Fruit fly (Drosophila melanogaster) whole organism, embryonic: ENCODE results near the gene CG13114.

Source experiments
- Atf6 ChIP-seq: fragments of 200-800 bp; sonication (Bioruptor generic); IDR thresholded peaks from 2 replicates; pipeline ENCODE4 v1.3.6; 2022; ENCODE audit warnings: missing biosample characterization, missing genetic modification characterization
- Bgb ChIP-seq: fragments of 200-800 bp; sonication (Bioruptor generic); IDR thresholded peaks from 2 replicates; pipeline ENCODE4 v1.3.6; 2022; ENCODE audit warnings: missing biosample characterization, missing genetic modification characterization; ENCODE audit not compliant: partially characterized antibody
- BtbVII ChIP-seq: fragments of 200-800 bp; sonication (Bioruptor generic); optimal IDR thresholded peaks from 3 replicates; lab custom pipeline; 2017; ENCODE audit warnings: missing biosample characterization, mild to moderate bottlenecking, missing genetic modification characterization
- CG10209 ChIP-seq: fragments of 200-800 bp; sonication (Bioruptor generic); optimal IDR thresholded peaks from 3 replicates; lab custom pipeline; 2017; ENCODE audit warnings: missing biosample characterization, mild to moderate bottlenecking, missing genetic modification characterization, missing genetic modification reagents
- CG10366 ChIP-seq: fragments of 200-800 bp; sonication (Bioruptor generic); IDR thresholded peaks from 2 replicates; pipeline ENCODE4 v1.3.6; 2022; ENCODE audit warnings: missing biosample characterization, missing genetic modification characterization
- CG10959 ChIP-seq: fragments of 200-800 bp; sonication (Bioruptor generic); IDR thresholded peaks from 2 replicates; pipeline ENCODE4 v1.3.6; 2022; ENCODE audit warnings: missing biosample characterization, missing genetic modification characterization
- CG11247 ChIP-seq: fragments of 200-800 bp; sonication (Bioruptor generic); IDR thresholded peaks from 2 replicates; pipeline ENCODE4 v1.3.6; 2022; ENCODE audit warnings: missing biosample characterization, missing genetic modification characterization
- CG1233 ChIP-seq: fragments of 200-800 bp; sonication (Bioruptor generic); optimal IDR thresholded peaks from 4 replicates; lab custom pipeline; 2018; ENCODE audit warnings: missing biosample characterization, mild to moderate bottlenecking, missing genetic modification characterization
- CG13624 ChIP-seq: fragments of 200-800 bp; sonication (Bioruptor generic); optimal IDR thresholded peaks from 2 replicates; lab custom pipeline; 2016; ENCODE audit warnings: missing biosample characterization, missing genetic modification characterization
- CG14014 ChIP-seq: fragments of 200-800 bp; sonication (Bioruptor generic); IDR thresholded peaks from 2 replicates; pipeline ENCODE4 v1.3.6; 2022; ENCODE audit warnings: missing biosample characterization, missing genetic modification characterization
- CG17361 ChIP-seq: fragments of 200-800 bp; sonication (Bioruptor generic); IDR thresholded peaks from 3 replicates; pipeline ENCODE4 v1.3.6; 2022; ENCODE audit warnings: missing biosample characterization, missing genetic modification characterization
- CG17612 ChIP-seq: fragments of 200-800 bp; sonication (Bioruptor generic); IDR thresholded peaks from 2 replicates; pipeline ENCODE4 v1.3.6; 2022; ENCODE audit warnings: missing biosample characterization, missing genetic modification characterization
- CG30403 ChIP-seq: fragments of 200-800 bp; sonication (Bioruptor generic); optimal IDR thresholded peaks from 3 replicates; lab custom pipeline; 2016; ENCODE audit warnings: missing biosample characterization, missing genetic modification characterization
- CG34422 ChIP-seq: fragments of 200-800 bp; sonication (Bioruptor generic); IDR thresholded peaks from 3 replicates; pipeline ENCODE4 v1.3.6; 2022; ENCODE audit warnings: missing biosample characterization, missing genetic modification characterization
- CG3847 ChIP-seq: fragments of 200-800 bp; sonication (Bioruptor generic); IDR thresholded peaks from 2 replicates; pipeline ENCODE4 v1.3.6; 2022; ENCODE audit warnings: missing biosample characterization, missing genetic modification characterization
- CG4360 ChIP-seq: fragments of 200-800 bp; sonication (Bioruptor generic); IDR thresholded peaks from 2 replicates; pipeline ENCODE4 v1.3.6; 2022; ENCODE audit warnings: missing biosample characterization, missing genetic modification characterization
- CG43689 ChIP-seq: fragments of 200-800 bp; sonication (Bioruptor generic); IDR thresholded peaks from 2 replicates; pipeline ENCODE4 v1.3.6; 2022; ENCODE audit warnings: missing biosample characterization, missing genetic modification characterization
- CG4424 ChIP-seq: fragments of 200-800 bp; sonication (Bioruptor generic); optimal IDR thresholded peaks from 3 replicates; lab custom pipeline; 2016; ENCODE audit warnings: missing biosample characterization, missing genetic modification characterization
- CG8281 ChIP-seq: fragments of 200-800 bp; sonication (Bioruptor generic); optimal IDR thresholded peaks from 2 replicates; lab custom pipeline; 2018; ENCODE audit warnings: missing biosample characterization, mild to moderate bottlenecking, missing genetic modification characterization, moderate library complexity
- CG8359 ChIP-seq: fragments of 200-800 bp; sonication (Bioruptor generic); optimal IDR thresholded peaks from 2 replicates; lab custom pipeline; 2017; ENCODE audit warnings: missing biosample characterization, mild to moderate bottlenecking, missing genetic modification characterization, borderline replicate concordance
- CG8924 ChIP-seq: fragments of 200-800 bp; optimal IDR thresholded peaks from 3 replicates; lab custom pipeline; 2019; ENCODE audit warnings: missing biosample characterization, mild to moderate bottlenecking, missing genetic modification characterization, moderate library complexity
- CG9932 ChIP-seq: fragments of 200-800 bp; sonication (Bioruptor generic); IDR thresholded peaks from 2 replicates; pipeline ENCODE4 v1.3.6; 2022; ENCODE audit warnings: missing biosample characterization, missing genetic modification characterization
- E2f1 ChIP-seq: fragments of 200-800 bp; sonication (Bioruptor generic); IDR thresholded peaks from 2 replicates; pipeline ENCODE4 v1.3.6; 2022; ENCODE audit warnings: missing biosample characterization, missing genetic modification characterization
- E2f2 ChIP-seq: fragments of 200-800 bp; sonication (Bioruptor generic); IDR thresholded peaks from 2 replicates; pipeline ENCODE4 v1.3.6; 2022; ENCODE audit warnings: missing biosample characterization, missing genetic modification characterization
- H15 ChIP-seq: fragments of 200-800 bp; sonication (Bioruptor generic); IDR thresholded peaks from 3 replicates; pipeline ENCODE4 v1.3.6; 2022; ENCODE audit warnings: missing biosample characterization, missing genetic modification characterization
- HLH3B ChIP-seq: fragments of 200-800 bp; sonication (Bioruptor generic); IDR thresholded peaks from 2 replicates; pipeline ENCODE4 v1.3.6; 2022; ENCODE audit warnings: missing biosample characterization, missing genetic modification characterization
- HLHmδ ChIP-seq: fragments of 200-800 bp; sonication (Bioruptor generic); optimal IDR thresholded peaks from 2 replicates; lab custom pipeline; 2018; ENCODE audit warnings: missing biosample characterization, mild to moderate bottlenecking, missing genetic modification characterization, moderate library complexity
- HmgZ ChIP-seq: fragments of 200-800 bp; sonication (Bioruptor generic); optimal IDR thresholded peaks from 2 replicates; lab custom pipeline; 2018; ENCODE audit warnings: missing biosample characterization, mild to moderate bottlenecking, missing genetic modification characterization
- Jarid2 ChIP-seq: fragments of 200-800 bp; sonication (Bioruptor generic); optimal IDR thresholded peaks from 3 replicates; lab custom pipeline; 2017; ENCODE audit warnings: mild to moderate bottlenecking, missing biosample characterization, missing genetic modification reagents, missing genetic modification characterization
- Lhr ChIP-seq: fragments of 200-800 bp; sonication (Bioruptor generic); optimal IDR thresholded peaks from 3 replicates; lab custom pipeline; 2017; ENCODE audit warnings: mild to moderate bottlenecking, missing biosample characterization, missing genetic modification reagents, missing genetic modification characterization
- Mad ChIP-seq: fragments of 200-800 bp; sonication (Bioruptor generic); optimal IDR thresholded peaks from 2 replicates; lab custom pipeline; 2016; ENCODE audit warnings: missing biosample characterization, missing genetic modification characterization
- Meics ChIP-seq: fragments of 200-800 bp; sonication (Bioruptor generic); optimal IDR thresholded peaks from 2 replicates; lab custom pipeline; 2017; ENCODE audit warnings: missing biosample characterization, mild to moderate bottlenecking, missing genetic modification characterization
- NK7.1 ChIP-seq: fragments of 200-800 bp; sonication (Bioruptor generic); optimal IDR thresholded peaks from 3 replicates; lab custom pipeline; 2016; ENCODE audit warnings: missing biosample characterization, missing genetic modification characterization
- Nf-YC ChIP-seq: fragments of 200-800 bp; optimal IDR thresholded peaks from 3 replicates; lab custom pipeline; 2019; ENCODE audit warnings: missing biosample characterization, mild to moderate bottlenecking, missing genetic modification characterization, moderate library complexity
- ase ChIP-seq: fragments of 200-800 bp; sonication (Bioruptor generic); IDR thresholded peaks from 3 replicates; pipeline ENCODE4 v1.3.6; 2022; ENCODE audit warnings: missing biosample characterization, missing genetic modification characterization
- az2 ChIP-seq: fragments of 200-800 bp; sonication (Bioruptor generic); optimal IDR thresholded peaks from 3 replicates; lab custom pipeline; 2016; ENCODE audit warnings: missing biosample characterization, missing genetic modification characterization
- bcd ChIP-seq: fragments of 200-800 bp; sonication (Bioruptor generic); optimal IDR thresholded peaks from 2 replicates; lab custom pipeline; 2017; ENCODE audit warnings: missing biosample characterization, mild to moderate bottlenecking, missing genetic modification characterization
- danr ChIP-seq: fragments of 200-800 bp; sonication (Bioruptor generic); IDR thresholded peaks from 2 replicates; pipeline ENCODE4 v1.3.6; 2022; ENCODE audit warnings: missing biosample characterization, missing genetic modification characterization
- ewg ChIP-seq: fragments of 200-800 bp; sonication (Bioruptor generic); optimal IDR thresholded peaks from 3 replicates; lab custom pipeline; 2017; ENCODE audit warnings: mild to moderate bottlenecking, missing biosample characterization, missing genetic modification reagents, missing genetic modification characterization
- gce ChIP-seq: fragments of 200-800 bp; sonication (Bioruptor generic); IDR thresholded peaks from 3 replicates; pipeline ENCODE4 v1.3.6; 2022; ENCODE audit warnings: missing biosample characterization, missing genetic modification characterization
- hbn ChIP-seq: fragments of 200-800 bp; sonication (Bioruptor generic); IDR thresholded peaks from 2 replicates; pipeline ENCODE4 v1.3.6; 2022; ENCODE audit warnings: missing biosample characterization, missing genetic modification characterization; ENCODE audit not compliant: partially characterized antibody
- insv ChIP-seq, 2 experiments: fragments of 200-800 bp; sonication (Bioruptor generic); optimal IDR thresholded peaks; 3 replicates each; lab custom pipeline; 2016 to 2018; ENCODE audit warnings: missing biosample characterization in 2 of 2, missing genetic modification characterization in 2 of 2
- knrl ChIP-seq: fragments of 200-800 bp; sonication (Bioruptor generic); IDR thresholded peaks from 3 replicates; pipeline ENCODE4 v1.3.6; 2022; ENCODE audit warnings: missing biosample characterization, missing genetic modification characterization; ENCODE audit not compliant: partially characterized antibody
- luna ChIP-seq: fragments of 200-800 bp; sonication (Bioruptor generic); optimal IDR thresholded peaks from 2 replicates; lab custom pipeline; 2016; ENCODE audit warnings: missing biosample characterization, missing genetic modification characterization
- pb ChIP-seq: fragments of 200-800 bp; sonication (Bioruptor generic); optimal IDR thresholded peaks from 3 replicates; lab custom pipeline; 2016; ENCODE audit warnings: missing biosample characterization, missing genetic modification characterization
- peb ChIP-seq: fragments of 200-800 bp; sonication (Bioruptor generic); IDR thresholded peaks from 2 replicates; pipeline ENCODE4 v1.3.6; 2022; ENCODE audit warnings: missing biosample characterization, missing genetic modification characterization
- rib ChIP-seq: fragments of 200-800 bp; sonication (Bioruptor generic); IDR thresholded peaks from 2 replicates; pipeline ENCODE4 v1.3.6; 2022; ENCODE audit warnings: missing biosample characterization, missing genetic modification characterization
- run ChIP-seq: fragments of 200-800 bp; sonication (Bioruptor generic); optimal IDR thresholded peaks from 3 replicates; lab custom pipeline; 2018; ENCODE audit warnings: missing biosample characterization, mild to moderate bottlenecking, missing genetic modification characterization
- sens ChIP-seq: fragments of 200-800 bp; sonication (Bioruptor generic); peaks from one replicate; lab custom pipeline; 2016; ENCODE audit warnings: missing biosample characterization, missing genetic modification characterization

Gene CG13114

dm6 chr2L:9498185-9498984 is 47.2 kb upstream of the CG13114 start (continued):
- no peak for TF ChIP-seq CG4360 (GFP tag; lab: Robert Waterston, UW)
- peak; percentile 38 for TF ChIP-seq CG1233 (GFP tag; lab: Kevin White, UChicago)
- peak; percentile 52; the same call in 1 of the 2 replicates for TF ChIP-seq CG14014 (GFP tag; lab: Robert Waterston, UW)
- TF ChIP-seq knrl (GFP tag; lab: Robert Waterston, UW): no peak
- 0 out of 2 replicates have a peak, but pooled peaks have one; percentile 34 for TF ChIP-seq peb
- peak; percentile 62; the same call in 1 of the 3 replicates for TF ChIP-seq CG34422 (GFP tag; lab: Robert Waterston, UW)
- peak; percentile 45; the same call in 1 of the 2 replicates for TF ChIP-seq CG11247 (GFP tag; lab: Robert Waterston, UW)
- no peak for TF ChIP-seq CG8359 (GFP tag; lab: Kevin White, UChicago)
- peak; percentile 41 for TF ChIP-seq NK7.1
- TF ChIP-seq run (tag; lab: Kevin White, UChicago): peak; percentile 37
- TF ChIP-seq CG43689: no peak
- TF ChIP-seq HLHmδ (GFP tag; lab: Kevin White, UChicago): no peak
- no peak for TF ChIP-seq gce (GFP tag; lab: Robert Waterston, UW)
- 0 out of 2 replicates have a peak, but pooled peaks have one; percentile 6 for TF ChIP-seq CG17612
- peak; percentile 57 for TF ChIP-seq az2 (GFP tag; lab: Kevin White, UChicago)
- peak; percentile 56; the same call in 1 of the 3 replicates for TF ChIP-seq H15 (GFP tag; lab: Robert Waterston, UW)
- TF ChIP-seq HmgZ: peak; percentile 50
- no peak for TF ChIP-seq Mad (GFP tag; lab: Kevin White, UChicago)
- TF ChIP-seq hbn (GFP tag; lab: Robert Waterston, UW): no peak
- TF ChIP-seq CG3847 (GFP tag; lab: Robert Waterston, UW): peak; percentile 48; the same call in 1 of the 2 replicates
- TF ChIP-seq pb (GFP tag; lab: Kevin White, UChicago): no peak
- peak; percentile 64 for TF ChIP-seq CG10366 (GFP tag; lab: Robert Waterston, UW)
- peak; percentile 46 for TF ChIP-seq rib (GFP tag; lab: Robert Waterston, UW)
- TF ChIP-seq CG10209: peak; percentile 75
- TF ChIP-seq Nf-YC: no peak
- TF ChIP-seq luna: peak; percentile 8
- peak; percentile 18 for TF ChIP-seq CG8281 (tag; lab: Kevin White, UChicago)
- peak; percentile 82 for TF ChIP-seq CG13624 (GFP tag; lab: Kevin White, UChicago)
- TF ChIP-seq Meics (GFP tag; lab: Kevin White, UChicago): peak; percentile 75
- TF ChIP-seq CG9932: peak; percentile 33; the same call in 1 of the 2 replicates
- TF ChIP-seq sens: peak; percentile 93
- peak; percentile 22; the same call in 1 of the 2 replicates for TF ChIP-seq E2f2
- no peak for TF ChIP-seq insv (GFP tag; optimal IDR thresholded peaks at IDR 0.05; lab: Kevin White, UChicago)
- peak; percentile 68 for TF ChIP-seq bcd
- TF ChIP-seq BtbVII (GFP tag; lab: Kevin White, UChicago): peak; percentile 48
- TF ChIP-seq CG4424 (GFP tag; lab: Kevin White, UChicago): peak; percentile 67
- TF ChIP-seq Atf6 (GFP tag; lab: Robert Waterston, UW): peak; percentile 72
- TF ChIP-seq CG10959 (GFP tag; lab: Robert Waterston, UW): no peak
- peak; percentile 56 for TF ChIP-seq CG30403 (GFP tag; lab: Kevin White, UChicago)
- peak; percentile 44 for TF ChIP-seq CG8924
- peak; percentile 66 for TF ChIP-seq HLH3B (GFP tag; lab: Robert Waterston, UW)
- TF ChIP-seq ase (GFP tag; lab: Robert Waterston, UW): peak; percentile 24; the same call in 1 of the 3 replicates
- TF ChIP-seq ewg (GFP tag; lab: Kevin White, UChicago): peak; percentile 33
- peak; percentile 40; the same call in 1 of the 2 replicates for TF ChIP-seq danr (GFP tag; lab: Robert Waterston, UW)
- peak; percentile 24 for TF ChIP-seq Jarid2 (GFP tag; lab: Kevin White, UChicago)
- TF ChIP-seq Lhr (GFP tag; lab: Kevin White, UChicago): no peak
- TF ChIP-seq E2f1 (GFP tag; lab: Robert Waterston, UW): peak; percentile 63
- no peak for TF ChIP-seq Bgb (GFP tag; lab: Robert Waterston, UW)
- TF ChIP-seq CG17361 (GFP tag; lab: Robert Waterston, UW): peak; percentile 79; the same call in 2 of the 3 replicates
